Fruit fly (Drosophila melanogaster) whole organism, wandering third instar larva: ENCODE results near the gene Or2a.
A peak's percentile ranks its signal among the peaks of the same experiment; 100 is the strongest.

ENCODE experiments used
- Abd-B ChIP-seq: fragments of >200 bp; optimal IDR thresholded peaks from 2 replicates; lab custom pipeline; 2017; ENCODE audit warnings: missing biosample characterization, missing genetic modification characterization
- CG32264 ChIP-seq: fragments of 200-800 bp; sonication (Bioruptor generic); optimal IDR thresholded peaks from 2 replicates; lab custom pipeline; 2016; ENCODE audit warnings: missing biosample characterization, missing genetic modification characterization
- CG9705 ChIP-seq: fragments of 200-800 bp; sonication (Bioruptor generic); optimal IDR thresholded peaks from 2 replicates; lab custom pipeline; 2018; ENCODE audit warnings: missing biosample characterization, mild to moderate bottlenecking, missing genetic modification characterization
- Dfd ChIP-seq: fragments of >200 bp; optimal IDR thresholded peaks from 2 replicates; lab custom pipeline; 2017; ENCODE audit warnings: missing biosample characterization, missing genetic modification characterization
- Dif ChIP-seq: fragments of 200-275, 200-300 bp; sonication (Bioruptor generic); optimal IDR thresholded peaks from 2 replicates; lab custom pipeline; 2018; ENCODE audit warnings: missing biosample characterization, missing genetic modification characterization; ENCODE audit not compliant: partially characterized antibody
- GATAd ChIP-seq: sonication (Bioruptor generic); optimal IDR thresholded peaks from 2 replicates; lab custom pipeline; 2016; ENCODE audit warnings: missing biosample characterization, missing genetic modification characterization
- HLH106 ChIP-seq: fragments of 200-800 bp; optimal IDR thresholded peaks from 3 replicates; lab custom pipeline; 2019; ENCODE audit warnings: missing biosample characterization, mild to moderate bottlenecking, missing genetic modification characterization, moderate library complexity
- Hnf4 ChIP-seq: fragments of 200-800 bp; sonication (Bioruptor generic); optimal IDR thresholded peaks from 2 replicates; lab custom pipeline; 2016; ENCODE audit warnings: missing biosample characterization, mild to moderate bottlenecking, missing genetic modification characterization
- Hr78 ChIP-seq: fragments of >200 bp; optimal IDR thresholded peaks from 2 replicates; lab custom pipeline; 2017; ENCODE audit warnings: missing biosample characterization, missing genetic modification characterization
- Hr83 ChIP-seq: fragments of 200-300 bp; sonication (Bioruptor generic); optimal IDR thresholded peaks from 2 replicates; lab custom pipeline; 2016; ENCODE audit warnings: missing biosample characterization, mild to moderate bottlenecking, missing genetic modification characterization, moderate library complexity; ENCODE audit not compliant: poor library complexity, severe bottlenecking
- Jra ChIP-seq: sonication (Bioruptor generic); optimal IDR thresholded peaks from 2 replicates; lab custom pipeline; 2016; ENCODE audit warnings: missing biosample characterization, missing genetic modification characterization
- Mio ChIP-seq: sonication (Bioruptor generic); optimal IDR thresholded peaks from 2 replicates; lab custom pipeline; 2016; ENCODE audit warnings: missing biosample characterization, missing genetic modification characterization
- OdsH ChIP-seq: fragments of 200-800 bp; sonication (Bioruptor generic); optimal IDR thresholded peaks from 2 replicates; lab custom pipeline; 2016; ENCODE audit warnings: missing biosample characterization, mild to moderate bottlenecking, missing genetic modification characterization
- Rel ChIP-seq, 2 experiments: fragments of 200-800 bp; sonication (Bioruptor generic) in 1 of 2; optimal IDR thresholded peaks; 2 replicates in 1 of 2; 3 replicates in 1 of 2; lab custom pipeline; 2016 to 2019; ENCODE audit warnings: mild to moderate bottlenecking in 2 of 2, missing biosample characterization in 2 of 2, missing genetic modification characterization in 2 of 2, moderate library complexity in 1 of 2
- Sp1 ChIP-seq: fragments of 200-800 bp; sonication (Bioruptor generic); optimal IDR thresholded peaks from 3 replicates; lab custom pipeline; 2019; ENCODE audit warnings: missing biosample characterization, mild to moderate bottlenecking, missing genetic modification characterization, moderate library complexity
- Vsx2 ChIP-seq: fragments of 200-300, 225-300 bp; sonication (Bioruptor generic); optimal IDR thresholded peaks from 2 replicates; lab custom pipeline; 2018; ENCODE audit warnings: missing biosample characterization, missing genetic modification characterization; ENCODE audit not compliant: partially characterized antibody
- br ChIP-seq: fragments of 200-800 bp; sonication (Bioruptor generic); optimal IDR thresholded peaks from 2 replicates; lab custom pipeline; 2016; ENCODE audit warnings: missing biosample characterization, missing genetic modification characterization
- brk ChIP-seq: fragments of 200-800 bp; sonication (Bioruptor generic); optimal IDR thresholded peaks from 2 replicates; lab custom pipeline; 2016; ENCODE audit warnings: missing biosample characterization, mild to moderate bottlenecking, missing genetic modification characterization
- dl ChIP-seq, 2 experiments: fragments of 175-275, 200-275 bp in 1 of 2; fragments of 200-275 bp in 1 of 2; sonication (Bioruptor generic); optimal IDR thresholded peaks; lab custom pipeline; 2018; ENCODE audit warnings: mild to moderate bottlenecking in 2 of 2, missing biosample characterization in 2 of 2, missing genetic modification characterization in 2 of 2, moderate library complexity in 2 of 2; ENCODE audit not compliant: partially characterized antibody in 2 of 2, insufficient read depth in 1 of 2
- dmrt93B ChIP-seq: fragments of 200-800 bp; sonication (Bioruptor generic); optimal IDR thresholded peaks from 2 replicates; lab custom pipeline; 2018; ENCODE audit warnings: missing biosample characterization, mild to moderate bottlenecking, missing genetic modification characterization
- dsf ChIP-seq: sonication (Bioruptor generic); optimal IDR thresholded peaks from 2 replicates; lab custom pipeline; 2016; ENCODE audit warnings: missing biosample characterization, missing genetic modification characterization, borderline replicate concordance
- foxo ChIP-seq, 2 experiments: fragments of 200-800 bp; sonication (Bioruptor generic); optimal IDR thresholded peaks; 2 replicates in 1 of 2; 3 replicates in 1 of 2; lab custom pipeline; 2016 to 2017; ENCODE audit warnings: missing biosample characterization in 2 of 2, missing genetic modification characterization in 2 of 2
- h ChIP-seq: fragments of 200-800 bp; sonication (Bioruptor generic); optimal IDR thresholded peaks from 3 replicates; lab custom pipeline; 2016; ENCODE audit warnings: missing biosample characterization, mild to moderate bottlenecking, missing genetic modification characterization
- jim ChIP-seq: fragments of 175-275, 200-325 bp; sonication (Bioruptor generic); optimal IDR thresholded peaks from 2 replicates; lab custom pipeline; 2016; ENCODE audit warnings: missing biosample characterization, mild to moderate bottlenecking, missing genetic modification characterization
- lola ChIP-seq: fragments of >200 bp; optimal IDR thresholded peaks from 2 replicates; lab custom pipeline; 2017; ENCODE audit warnings: missing biosample characterization, missing genetic modification characterization
- pan ChIP-seq: fragments of >200 bp; optimal IDR thresholded peaks from 2 replicates; lab custom pipeline; 2017
- psq ChIP-seq: fragments of 200-800 bp; sonication (Bioruptor generic); optimal IDR thresholded peaks from 3 replicates; lab custom pipeline; 2017; ENCODE audit warnings: missing biosample characterization, mild to moderate bottlenecking, missing genetic modification characterization, moderate library complexity
- rgr ChIP-seq: fragments of 200-800 bp; sonication (Bioruptor generic); optimal IDR thresholded peaks from 3 replicates; lab custom pipeline; 2016; ENCODE audit warnings: missing biosample characterization, mild to moderate bottlenecking, missing genetic modification characterization
- sage ChIP-seq: fragments of 200-800 bp; sonication (Bioruptor generic); optimal IDR thresholded peaks from 2 replicates; lab custom pipeline; 2016; ENCODE audit warnings: missing biosample characterization, mild to moderate bottlenecking, missing genetic modification characterization
- sv ChIP-seq: fragments of 200-800 bp; sonication (Bioruptor generic); optimal IDR thresholded peaks from 3 replicates; lab custom pipeline; 2016; ENCODE audit warnings: missing biosample characterization, missing genetic modification characterization
- usp ChIP-seq: fragments of >200 bp; optimal IDR thresholded peaks from 2 replicates; lab custom pipeline; 2017; ENCODE audit warnings: missing biosample characterization, missing genetic modification characterization
- woc ChIP-seq: sonication (Bioruptor generic); optimal IDR thresholded peaks from 2 replicates; lab custom pipeline; 2016; ENCODE audit warnings: missing biosample characterization, mild to moderate bottlenecking, missing genetic modification characterization

The Or2a gene

dm6 chrX:2286985-2287384, 41.0 kb downstream of the Or2a start:
- TF ChIP-seq sv (GFP tag; lab: Kevin White, UChicago) (no peak), GATAd (no peak), sage (GFP tag; lab: Kevin White, UChicago) (no peak), Hr83 (no peak), Mio (GFP tag; lab: Kevin White, UChicago) (no peak), dsf (no peak), CG9705 (GFP tag; lab: Kevin White, UChicago) (no peak), Jra (GFP tag; lab: Kevin White, UChicago) (no peak), CG32264 (GFP tag; lab: Kevin White, UChicago) (no peak), rgr (no peak), dl (GFP tag; optimal IDR thresholded peaks at IDR 0.05; lab: Kevin White, UChicago; ENCODE audit: insufficient read depth in 1 of 2, partially characterized antibody in 2 of 2) (no peak), brk (GFP tag; lab: Kevin White, UChicago) (no peak), foxo (GFP tag; optimal IDR thresholded peaks at IDR 0.05; lab: Kevin White, UChicago) (no peak), br (GFP tag; lab: Kevin White, UChicago) (no peak), Vsx2 (GFP tag; lab: Kevin White, UChicago) (no peak), pan (lab: Kevin White, UChicago) (no peak), psq (GFP tag; lab: Kevin White, UChicago) (no peak), dmrt93B (GFP tag; lab: Kevin White, UChicago) (no peak), Hr78 (GFP tag; lab: Kevin White, UChicago) (no peak), Hnf4 (GFP tag; lab: Kevin White, UChicago) (no peak)

dm6 chrX:2288327-2288726, 42.3 kb downstream of the Or2a start:
- TF ChIP-seq sv (GFP tag; lab: Kevin White, UChicago) (no peak), psq (GFP tag; lab: Kevin White, UChicago) (peak; percentile 77)

- TF ChIP-seq Sp1 (GFP tag; lab: Kevin White, UChicago) (peak; percentile 39), psq (GFP tag; lab: Kevin White, UChicago) (peak; percentile 12), Rel (GFP tag; optimal IDR thresholded peaks at IDR 0.05; lab: Kevin White, UChicago) (no peak), Rel (tag; optimal IDR thresholded peaks at IDR 0.05; lab: Kevin White, UChicago) (peak; percentile 9), Vsx2 (GFP tag; lab: Kevin White, UChicago) (no peak), br (GFP tag; lab: Kevin White, UChicago) (no peak)
Observed at dm6 chrX:2289134-2289533, 43.1 kb downstream of the Or2a start.

dm6 chrX:2291023-2291422, 45.0 kb downstream of the Or2a start:
- TF ChIP-seq CG9705 (GFP tag; lab: Kevin White, UChicago) = no peak
- no peak for TF ChIP-seq dl (GFP tag; optimal IDR thresholded peaks at IDR 0.05; lab: Kevin White, UChicago; ENCODE audit: insufficient read depth in 1 of 2, partially characterized antibody in 2 of 2)
- no peak for TF ChIP-seq OdsH (GFP tag; lab: Kevin White, UChicago)
- no peak for TF ChIP-seq Hr78 (GFP tag; lab: Kevin White, UChicago)
- no peak for TF ChIP-seq woc (GFP tag; lab: Kevin White, UChicago)
- TF ChIP-seq Sp1 (GFP tag; lab: Kevin White, UChicago) = no peak
- TF ChIP-seq foxo (GFP tag; optimal IDR thresholded peaks at IDR 0.05; lab: Kevin White, UChicago) = no peak
- TF ChIP-seq, all 38 proteins: peak for 0

dm6 chrX:2292410-2292809, 46.4 kb downstream of the Or2a start:
- TF ChIP-seq sage (GFP tag; lab: Kevin White, UChicago) (no peak), woc (GFP tag; lab: Kevin White, UChicago) (no peak), GATAd (no peak), OdsH (GFP tag; lab: Kevin White, UChicago) (no peak), brk (GFP tag; lab: Kevin White, UChicago) (no peak), Dfd (GFP tag; lab: Kevin White, UChicago) (no peak), jim (GFP tag; lab: Kevin White, UChicago) (no peak)
- TF ChIP-seq, all 38 proteins: peak for 0

dm6 chrX:2293294-2293988, 47.4 kb downstream of the Or2a start, which contains the start of gene CG2865:
CG2865 (minus strand) TSS chrX:2293411.
- no peak for TF ChIP-seq Abd-B
- TF ChIP-seq psq (GFP tag; lab: Kevin White, UChicago) = peak; percentile 87
- TF ChIP-seq Mio (GFP tag; lab: Kevin White, UChicago) = peak; percentile 25
- TF ChIP-seq Jra (GFP tag; lab: Kevin White, UChicago) = peak; percentile 78
- TF ChIP-seq OdsH (GFP tag; lab: Kevin White, UChicago) = peak; percentile 94
- peak; percentile 98 for TF ChIP-seq Sp1 (GFP tag; lab: Kevin White, UChicago)
- TF ChIP-seq dmrt93B (GFP tag; lab: Kevin White, UChicago) = peak; percentile 94
- TF ChIP-seq rgr = peak; percentile 93
- TF ChIP-seq HLH106 = peak; percentile 98
- peak; percentile 68 for TF ChIP-seq brk (GFP tag; lab: Kevin White, UChicago)
- no peak for TF ChIP-seq Dfd (GFP tag; lab: Kevin White, UChicago)
- peak; percentile 67 to 85 for TF ChIP-seq dl (GFP tag; optimal IDR thresholded peaks at IDR 0.05; lab: Kevin White, UChicago; ENCODE audit: insufficient read depth in 1 of 2, partially characterized antibody in 2 of 2)
- TF ChIP-seq sv (GFP tag; lab: Kevin White, UChicago) = peak; percentile 94
- peak; percentile 30 for TF ChIP-seq Rel (GFP tag; optimal IDR thresholded peaks at IDR 0.05; lab: Kevin White, UChicago)
- peak; percentile 90 for TF ChIP-seq Rel (tag; optimal IDR thresholded peaks at IDR 0.05; lab: Kevin White, UChicago)
- peak; percentile 86 for TF ChIP-seq Dif (GFP tag; lab: Kevin White, UChicago)
- TF ChIP-seq Hr83 = peak; percentile 81
- peak; percentile 96 for TF ChIP-seq h (GFP tag; lab: Kevin White, UChicago)
- TF ChIP-seq lola (GFP tag; lab: Kevin White, UChicago) = no peak
- TF ChIP-seq pan (lab: Kevin White, UChicago) = no peak
- TF ChIP-seq Hnf4 (GFP tag; lab: Kevin White, UChicago) = peak; percentile 82
- TF ChIP-seq br (GFP tag; lab: Kevin White, UChicago) = peak; percentile 95
- peak; percentile 11 for TF ChIP-seq GATAd
- no peak for TF ChIP-seq usp (GFP tag; lab: Kevin White, UChicago)
